Worm (Caenorhabditis elegans) whole organism, midembryonic: ENCODE results near the gene M153.5.

Source experiments
- T22C8.4 ChIP-seq: fragments of 200-800 bp; sonication (Bioruptor generic); IDR thresholded peaks from 2 replicates; pipeline ENCODE4 v1.3.6; 2022; ENCODE audit warnings: missing genetic modification characterization, missing compliant biosample characterization
- cog-1 ChIP-seq: sonication (generic microtip); optimal IDR thresholded peaks from 2 replicates; lab custom pipeline; 2016; ENCODE audit warnings: missing genetic modification characterization, missing compliant biosample characterization
- flt-1 ChIP-seq: fragments of 200-800 bp; sonication (Bioruptor generic); IDR thresholded peaks from 2 replicates; pipeline ENCODE4 v1.3.6; 2022; ENCODE audit warnings: missing genetic modification characterization, missing compliant biosample characterization
- klf-2 ChIP-seq: fragments of 200-800 bp; sonication (Bioruptor generic); conservative IDR thresholded peaks from 2 replicates; pipeline ENCODE4 v1.3.6; 2022; ENCODE audit warnings: missing genetic modification reagents, missing genetic modification characterization, missing compliant biosample characterization
- med-1 ChIP-seq: sonication (generic microtip); optimal IDR thresholded peaks from 2 replicates; lab custom pipeline; 2017; ENCODE audit warnings: missing genetic modification characterization, mild to moderate bottlenecking, missing compliant biosample characterization, antibody characterized with exemption, missing genetic modification reagents; ENCODE audit not compliant: insufficient read depth
- ref-1 ChIP-seq: fragments of 200-800 bp; sonication (Bioruptor generic); conservative IDR thresholded peaks from 2 replicates; pipeline ENCODE4 v1.3.6; 2022; ENCODE audit warnings: missing genetic modification reagents, missing genetic modification characterization, missing compliant biosample characterization
- tab-1 ChIP-seq: fragments of 200-800 bp; sonication (Bioruptor generic); IDR thresholded peaks from 2 replicates; pipeline ENCODE4 v1.3.6; 2022; ENCODE audit warnings: missing genetic modification characterization, missing compliant biosample characterization
- ztf-23 ChIP-seq: fragments of 200-800 bp; sonication (Bioruptor generic); IDR thresholded peaks from 2 replicates; pipeline ENCODE4 v1.3.6; 2022; ENCODE audit warnings: missing genetic modification reagents, missing genetic modification characterization, missing compliant biosample characterization
- ztf-29 ChIP-seq: fragments of 200-800 bp; sonication (Bioruptor generic); IDR thresholded peaks from 2 replicates; pipeline ENCODE4 v1.3.6; 2022; ENCODE audit warnings: missing genetic modification reagents, missing genetic modification characterization, missing compliant biosample characterization

M153.5 gene

ce11 chrX:12149638-12150137 is 5.9 kb downstream of the M153.5 start, which contains the start of gene znf-474:
TSS of gene znf-474 (plus strand) at chrX:12149924.
- no peak for TF ChIP-seq ztf-29 (GFP tag; lab: Robert Waterston, UW)
- TF ChIP-seq ztf-23, result no peak
- no peak for TF ChIP-seq ref-1
- TF ChIP-seq klf-2 (GFP tag; lab: Robert Waterston, UW), result no peak
- no peak for TF ChIP-seq cog-1 (tag; lab: Kevin White, UChicago)
- TF ChIP-seq tab-1, result no peak
- no peak for TF ChIP-seq flt-1 (GFP tag; lab: Robert Waterston, UW)
- TF ChIP-seq med-1, result no peak
- TF ChIP-seq T22C8.4 (GFP tag; lab: Robert Waterston, UW), result no peak

DNA sequence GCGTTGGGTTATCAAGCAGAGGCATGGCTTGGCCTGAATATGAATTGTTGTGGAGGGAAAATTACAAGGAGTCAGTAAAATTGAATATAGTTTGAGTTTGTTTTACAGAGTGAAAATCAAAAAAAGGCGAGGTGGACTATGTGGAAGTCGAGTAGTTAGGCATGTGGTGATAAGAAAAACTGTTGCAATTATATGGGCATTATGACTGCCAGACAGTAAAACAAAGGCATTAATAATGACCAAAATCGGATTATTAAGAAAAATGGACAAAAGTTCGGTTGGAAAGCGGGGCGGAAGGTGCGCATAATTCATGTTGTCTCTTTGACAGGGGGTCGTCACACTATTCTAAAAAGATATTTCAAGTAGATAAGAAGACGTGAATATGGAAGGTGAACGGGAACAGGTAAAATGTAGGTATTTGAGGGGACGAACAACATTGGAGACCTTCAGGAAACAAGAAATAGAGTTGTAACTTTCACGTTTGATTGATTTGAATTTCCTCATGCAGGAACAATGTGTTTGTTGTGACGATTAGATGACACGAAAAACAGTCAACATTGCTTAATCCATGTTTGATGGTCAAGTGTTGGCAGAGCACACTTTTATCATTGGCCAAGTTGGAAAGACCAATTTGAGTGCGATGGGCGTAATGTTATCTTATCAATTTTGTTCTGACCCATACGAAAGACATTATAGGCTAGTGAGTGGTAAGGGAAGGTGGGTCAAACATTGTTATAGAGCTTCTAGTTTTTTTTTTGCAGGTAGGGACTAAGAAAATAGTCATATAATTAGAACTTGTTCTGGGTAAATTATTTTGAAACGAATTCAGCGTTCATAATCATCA is 10.5 kb downstream of the M153.5 start, which contains the start of gene mfsd-11:
Gene mfsd-11 (minus strand): TSS at position 51 of the 844 bp plus-strand sequence.
- TF ChIP-seq cog-1 (tag; lab: Kevin White, UChicago), result no peak
- no peak for TF ChIP-seq flt-1 (GFP tag; lab: Robert Waterston, UW)
- TF ChIP-seq T22C8.4 (GFP tag; lab: Robert Waterston, UW), result no peak
- TF ChIP-seq ztf-23, result no peak
- TF ChIP-seq tab-1, result no peak
- TF ChIP-seq klf-2 (GFP tag; lab: Robert Waterston, UW), result no peak
- TF ChIP-seq ztf-29 (GFP tag; lab: Robert Waterston, UW), result no peak
- TF ChIP-seq ref-1, result no peak
- no peak for TF ChIP-seq med-1

ce11 chrX:12158641-12159040 is 14.8 kb downstream of the M153.5 start:
- TF ChIP-seq ztf-29 (GFP tag; lab: Robert Waterston, UW) (no peak), T22C8.4 (GFP tag; lab: Robert Waterston, UW) (no peak), ztf-23 (no peak), cog-1 (tag; lab: Kevin White, UChicago) (peak; percentile 0)

DNA sequence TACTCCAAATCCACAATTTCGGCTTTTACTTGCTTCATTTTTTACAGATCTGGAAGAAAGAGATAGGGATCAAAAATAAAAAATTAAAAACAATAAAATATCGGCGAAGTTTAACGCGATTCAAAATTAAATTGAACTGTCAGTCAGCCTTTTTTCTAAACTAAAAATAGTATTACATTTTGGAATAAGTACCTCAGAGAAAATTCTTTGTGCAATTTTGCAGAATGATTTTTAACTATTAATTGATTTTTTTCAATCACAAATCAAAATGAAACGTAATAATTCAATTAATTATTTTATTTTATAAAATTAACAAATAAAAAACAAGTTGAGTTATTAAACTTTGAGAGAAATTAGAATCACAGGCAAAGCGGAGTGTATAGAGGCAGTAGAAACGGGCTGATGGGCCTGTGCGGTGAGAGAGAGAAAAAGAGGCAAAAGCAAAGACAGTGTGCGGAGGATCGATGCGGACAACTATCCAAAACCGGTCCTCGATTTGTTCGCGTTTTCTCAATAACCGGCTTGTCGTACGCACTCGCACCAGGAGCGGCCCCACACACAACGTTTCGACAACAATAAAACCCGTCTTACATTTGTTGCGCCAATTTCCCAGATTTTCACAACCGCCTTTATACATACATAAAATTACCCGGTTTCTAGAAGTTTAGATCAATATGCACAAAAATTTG is 16.4 kb downstream of the M153.5 start, which contains the start of gene F57G12.2:
Gene F57G12.2 (minus strand): TSS at position 51 of the 689 bp plus-strand sequence.
- TF ChIP-seq T22C8.4 (GFP tag; lab: Robert Waterston, UW), result no peak
- no peak for TF ChIP-seq ztf-29 (GFP tag; lab: Robert Waterston, UW)
- no peak for TF ChIP-seq ztf-23
- TF ChIP-seq klf-2 (GFP tag; lab: Robert Waterston, UW), result no peak
- no peak for TF ChIP-seq med-1
- no peak for TF ChIP-seq flt-1 (GFP tag; lab: Robert Waterston, UW)
- TF ChIP-seq cog-1 (tag; lab: Kevin White, UChicago), result no peak
- TF ChIP-seq tab-1, result no peak
- no peak for TF ChIP-seq ref-1

ce11 chrX:12162659-12163058 is 18.9 kb downstream of the M153.5 start:
- TF ChIP-seq ztf-23 (no peak), med-1 (no peak), tab-1 (no peak), flt-1 (GFP tag; lab: Robert Waterston, UW) (no peak), cog-1 (tag; lab: Kevin White, UChicago) (no peak), ztf-29 (GFP tag; lab: Robert Waterston, UW) (no peak), klf-2 (GFP tag; lab: Robert Waterston, UW) (no peak)

DNA sequence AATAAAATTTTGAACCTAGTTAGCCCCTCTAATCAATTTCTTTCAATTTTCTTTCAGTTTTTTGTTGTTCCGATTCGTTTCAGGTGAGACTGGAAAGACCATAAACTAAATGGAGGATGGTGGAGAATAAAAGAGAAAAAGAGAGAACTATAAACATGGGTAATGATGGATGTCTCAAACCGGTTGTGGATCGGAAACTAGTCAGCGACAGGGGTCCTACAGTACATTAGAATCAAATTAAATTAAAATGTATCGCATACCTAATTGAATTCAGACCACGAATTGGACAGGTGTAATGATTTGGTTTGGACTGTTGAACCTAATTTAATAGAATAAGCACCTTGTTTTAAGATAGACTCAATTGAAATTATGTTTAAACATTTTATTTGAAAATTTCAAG is 20.3 kb downstream of the M153.5 start:
- no peak for TF ChIP-seq T22C8.4 (GFP tag; lab: Robert Waterston, UW)
- no peak for TF ChIP-seq ref-1
- TF ChIP-seq klf-2 (GFP tag; lab: Robert Waterston, UW), result no peak
- TF ChIP-seq flt-1 (GFP tag; lab: Robert Waterston, UW), result no peak

DNA sequence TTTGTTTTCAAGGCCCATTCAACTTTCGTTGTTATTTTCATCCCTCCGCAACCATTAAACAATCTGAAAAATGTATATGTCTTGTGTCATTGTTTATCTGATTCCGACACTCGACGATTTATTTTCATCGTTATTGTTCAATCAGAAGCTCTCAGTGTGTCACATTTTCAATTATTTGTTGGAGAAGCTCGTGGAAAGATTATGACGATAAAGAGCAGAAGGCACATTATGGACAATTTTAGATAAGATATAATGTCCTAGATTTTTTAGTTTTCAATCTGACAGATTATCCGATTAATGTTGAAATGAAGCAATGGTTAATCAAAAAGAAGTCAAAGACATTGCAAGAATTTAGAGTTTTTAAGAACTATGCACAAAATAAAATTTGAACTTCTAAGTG is 21.1 kb downstream of the M153.5 start:
- TF ChIP-seq tab-1 (no peak), T22C8.4 (GFP tag; lab: Robert Waterston, UW) (no peak), ref-1 (no peak), ztf-23 (no peak), cog-1 (tag; lab: Kevin White, UChicago) (no peak), ztf-29 (GFP tag; lab: Robert Waterston, UW) (no peak), flt-1 (GFP tag; lab: Robert Waterston, UW) (no peak), klf-2 (GFP tag; lab: Robert Waterston, UW) (no peak), med-1 (no peak)

DNA sequence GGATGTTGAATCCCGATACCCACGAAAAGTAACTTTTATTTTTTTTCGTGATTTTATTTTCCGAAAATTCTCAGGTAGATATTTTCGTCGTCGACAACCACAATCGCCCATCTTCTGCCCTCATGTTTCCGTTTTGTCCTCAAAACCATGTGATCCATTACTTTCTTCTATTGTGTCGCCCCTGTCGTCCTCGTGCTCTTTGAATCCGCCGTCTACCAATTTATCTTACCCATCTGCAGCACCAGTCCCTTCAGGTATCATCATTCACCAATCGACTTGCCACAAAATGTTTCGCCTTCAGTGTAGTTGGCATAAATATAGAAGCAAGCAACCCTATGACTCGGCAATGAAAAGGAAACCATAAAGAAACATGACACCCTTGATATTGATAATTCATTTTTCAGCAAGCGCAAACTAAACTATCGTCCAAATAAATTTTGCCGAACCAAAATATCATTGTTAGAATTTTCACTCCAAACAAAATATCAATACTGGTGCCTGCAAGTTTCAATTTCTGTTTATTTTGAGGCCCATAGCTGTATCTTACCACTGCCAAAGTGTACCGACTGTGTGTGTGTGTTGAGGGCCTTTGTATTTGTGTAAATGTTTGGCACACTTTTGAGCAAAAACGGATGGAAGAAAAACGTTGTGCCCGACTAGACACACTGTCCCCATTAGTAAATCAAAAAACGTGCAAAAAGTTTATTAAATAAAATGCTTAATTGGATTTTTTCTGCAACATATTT is 24.0 kb downstream of the M153.5 start:
- TF ChIP-seq klf-2 (GFP tag; lab: Robert Waterston, UW) (no peak), tab-1 (no peak), ref-1 (no peak), cog-1 (tag; lab: Kevin White, UChicago) (no peak), ztf-23 (no peak), T22C8.4 (GFP tag; lab: Robert Waterston, UW) (no peak), flt-1 (GFP tag; lab: Robert Waterston, UW) (no peak), ztf-29 (GFP tag; lab: Robert Waterston, UW) (no peak), med-1 (no peak)

DNA sequence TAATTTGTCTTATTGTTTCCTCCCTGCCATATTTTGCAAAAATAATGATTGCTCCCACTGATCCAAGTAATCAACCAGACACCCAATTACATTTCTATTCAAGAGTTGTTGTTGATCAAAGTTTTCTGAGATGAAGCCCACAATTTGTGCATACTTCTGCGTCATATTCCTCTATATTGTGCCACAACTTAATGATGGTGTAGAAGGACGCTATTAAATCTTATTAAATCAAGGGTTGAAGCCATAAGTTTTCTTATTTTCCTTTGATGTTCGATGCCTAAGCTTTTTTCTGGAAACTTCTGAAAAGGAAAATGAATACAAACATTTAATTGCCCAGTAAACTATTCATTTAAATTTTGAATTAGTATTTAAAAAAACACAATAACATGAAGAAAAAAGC is 25.0 kb downstream of the M153.5 start:
- TF ChIP-seq T22C8.4 (GFP tag; lab: Robert Waterston, UW) (no peak), tab-1 (no peak)
